Worm (Caenorhabditis elegans) whole organism, L4 larva: ENCODE measurements around the gene D2089.8.

Source experiments
- daf-12 ChIP-seq: fragments of 150-350 bp; optimal IDR thresholded peaks from 2 replicates; lab custom pipeline; 2014; ENCODE audit warnings: missing biosample characterization, missing genetic modification reagents, missing genetic modification characterization
- mdt-29 ChIP-seq: fragments of 200-800 bp; sonication (Bioruptor generic); IDR thresholded peaks from 2 replicates; pipeline ENCODE4 v1.3.6; 2022; ENCODE audit warnings: missing genetic modification reagents, missing genetic modification characterization, missing compliant biosample characterization
- spr-1 ChIP-seq: sonication (generic microtip); optimal IDR thresholded peaks from 2 replicates; lab custom pipeline; 2016; ENCODE audit warnings: mild to moderate bottlenecking, missing genetic modification characterization, missing compliant biosample characterization
- zfp-3 ChIP-seq: fragments of 200-800 bp; sonication (Bioruptor generic); conservative IDR thresholded peaks from 2 replicates; pipeline ENCODE4 v1.3.6; 2022; ENCODE audit warnings: missing genetic modification reagents, missing genetic modification characterization, missing compliant biosample characterization

DNA sequence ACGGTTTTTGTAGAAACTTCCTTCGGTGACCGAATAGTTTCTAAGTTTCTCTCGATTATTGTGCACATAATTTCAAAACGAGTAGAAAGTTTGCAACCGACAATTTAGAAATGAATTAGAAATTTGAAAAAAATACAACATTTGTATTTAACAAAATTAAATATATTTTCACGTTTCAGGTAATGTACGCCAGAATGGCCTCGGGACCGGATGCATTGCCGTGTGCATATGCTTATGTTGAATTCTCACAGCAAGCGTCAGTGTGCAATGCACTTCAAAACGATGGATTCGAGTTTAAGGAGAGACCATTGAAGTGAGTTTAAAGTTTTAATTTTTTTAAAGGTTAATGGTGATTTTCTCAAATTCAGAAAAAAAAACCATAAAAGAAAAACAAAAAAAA, 1.7 kb downstream of the D2089.8 start, which contains the start of gene marc-2:
- TF ChIP-seq mdt-29 (GFP tag; lab: Robert Waterston, UW) (no peak), zfp-3 (no peak), spr-1 (tag; lab: Kevin White, UChicago) (no peak), daf-12 (no peak)
